Fruit fly (Drosophila melanogaster) whole organism, wandering third instar larva: Measurements from ENCODE around the gene CG31798.
A peak's percentile ranks its signal among the peaks of the same experiment; 100 is the strongest.

Experiments
- Abd-B ChIP-seq: fragments of >200 bp; optimal IDR thresholded peaks from 2 replicates; lab custom pipeline; 2017; ENCODE audit warnings: missing biosample characterization, missing genetic modification characterization
- CG32264 ChIP-seq: fragments of 200-800 bp; sonication (Bioruptor generic); optimal IDR thresholded peaks from 2 replicates; lab custom pipeline; 2016; ENCODE audit warnings: missing biosample characterization, missing genetic modification characterization
- CG9705 ChIP-seq: fragments of 200-800 bp; sonication (Bioruptor generic); optimal IDR thresholded peaks from 2 replicates; lab custom pipeline; 2018; ENCODE audit warnings: missing biosample characterization, mild to moderate bottlenecking, missing genetic modification characterization
- CrebA ChIP-seq: fragments of 200-800 bp; sonication (Bioruptor generic); optimal IDR thresholded peaks from 2 replicates; lab custom pipeline; 2016; ENCODE audit warnings: missing biosample characterization, mild to moderate bottlenecking, missing genetic modification characterization, borderline replicate concordance
- Dfd ChIP-seq: fragments of >200 bp; optimal IDR thresholded peaks from 2 replicates; lab custom pipeline; 2017; ENCODE audit warnings: missing biosample characterization, missing genetic modification characterization
- Dif ChIP-seq: fragments of 200-275, 200-300 bp; sonication (Bioruptor generic); optimal IDR thresholded peaks from 2 replicates; lab custom pipeline; 2018; ENCODE audit warnings: missing biosample characterization, missing genetic modification characterization; ENCODE audit not compliant: partially characterized antibody
- GATAd ChIP-seq: sonication (Bioruptor generic); optimal IDR thresholded peaks from 2 replicates; lab custom pipeline; 2016; ENCODE audit warnings: missing biosample characterization, missing genetic modification characterization
- HLH106 ChIP-seq: fragments of 200-800 bp; optimal IDR thresholded peaks from 3 replicates; lab custom pipeline; 2019; ENCODE audit warnings: missing biosample characterization, mild to moderate bottlenecking, missing genetic modification characterization, moderate library complexity
- Hnf4 ChIP-seq: fragments of 200-800 bp; sonication (Bioruptor generic); optimal IDR thresholded peaks from 2 replicates; lab custom pipeline; 2016; ENCODE audit warnings: missing biosample characterization, mild to moderate bottlenecking, missing genetic modification characterization
- Hr78 ChIP-seq: fragments of >200 bp; optimal IDR thresholded peaks from 2 replicates; lab custom pipeline; 2017; ENCODE audit warnings: missing biosample characterization, missing genetic modification characterization
- Hr83 ChIP-seq: fragments of 200-300 bp; sonication (Bioruptor generic); optimal IDR thresholded peaks from 2 replicates; lab custom pipeline; 2016; ENCODE audit warnings: missing biosample characterization, mild to moderate bottlenecking, missing genetic modification characterization, moderate library complexity; ENCODE audit not compliant: poor library complexity, severe bottlenecking
- Jra ChIP-seq: sonication (Bioruptor generic); optimal IDR thresholded peaks from 2 replicates; lab custom pipeline; 2016; ENCODE audit warnings: missing biosample characterization, missing genetic modification characterization
- Mio ChIP-seq: sonication (Bioruptor generic); optimal IDR thresholded peaks from 2 replicates; lab custom pipeline; 2016; ENCODE audit warnings: missing biosample characterization, missing genetic modification characterization
- Myc ChIP-seq: fragments of >200 bp; optimal IDR thresholded peaks from 2 replicates; lab custom pipeline; 2017
- N ChIP-seq: fragments of >200 bp; optimal IDR thresholded peaks from 2 replicates; lab custom pipeline; 2018; ENCODE audit warnings: missing biosample characterization, missing external identifiers, missing genetic modification characterization
- OdsH ChIP-seq: fragments of 200-800 bp; sonication (Bioruptor generic); optimal IDR thresholded peaks from 2 replicates; lab custom pipeline; 2016; ENCODE audit warnings: missing biosample characterization, mild to moderate bottlenecking, missing genetic modification characterization
- Rel ChIP-seq, 2 experiments: fragments of 200-800 bp; sonication (Bioruptor generic) in 1 of 2; optimal IDR thresholded peaks; 2 replicates in 1 of 2; 3 replicates in 1 of 2; lab custom pipeline; 2016 to 2019; ENCODE audit warnings: mild to moderate bottlenecking in 2 of 2, missing biosample characterization in 2 of 2, missing genetic modification characterization in 2 of 2, moderate library complexity in 1 of 2
- Sp1 ChIP-seq: fragments of 200-800 bp; sonication (Bioruptor generic); optimal IDR thresholded peaks from 3 replicates; lab custom pipeline; 2019; ENCODE audit warnings: missing biosample characterization, mild to moderate bottlenecking, missing genetic modification characterization, moderate library complexity
- Vsx2 ChIP-seq: fragments of 200-300, 225-300 bp; sonication (Bioruptor generic); optimal IDR thresholded peaks from 2 replicates; lab custom pipeline; 2018; ENCODE audit warnings: missing biosample characterization, missing genetic modification characterization; ENCODE audit not compliant: partially characterized antibody
- br ChIP-seq: fragments of 200-800 bp; sonication (Bioruptor generic); optimal IDR thresholded peaks from 2 replicates; lab custom pipeline; 2016; ENCODE audit warnings: missing biosample characterization, missing genetic modification characterization
- brk ChIP-seq: fragments of 200-800 bp; sonication (Bioruptor generic); optimal IDR thresholded peaks from 2 replicates; lab custom pipeline; 2016; ENCODE audit warnings: missing biosample characterization, mild to moderate bottlenecking, missing genetic modification characterization
- dl ChIP-seq, 2 experiments: fragments of 175-275, 200-275 bp in 1 of 2; fragments of 200-275 bp in 1 of 2; sonication (Bioruptor generic); optimal IDR thresholded peaks; lab custom pipeline; 2018; ENCODE audit warnings: mild to moderate bottlenecking in 2 of 2, missing biosample characterization in 2 of 2, missing genetic modification characterization in 2 of 2, moderate library complexity in 2 of 2; ENCODE audit not compliant: partially characterized antibody in 2 of 2, insufficient read depth in 1 of 2
- dmrt93B ChIP-seq: fragments of 200-800 bp; sonication (Bioruptor generic); optimal IDR thresholded peaks from 2 replicates; lab custom pipeline; 2018; ENCODE audit warnings: missing biosample characterization, mild to moderate bottlenecking, missing genetic modification characterization
- dsf ChIP-seq: sonication (Bioruptor generic); optimal IDR thresholded peaks from 2 replicates; lab custom pipeline; 2016; ENCODE audit warnings: missing biosample characterization, missing genetic modification characterization, borderline replicate concordance
- ey ChIP-seq: fragments of 200-800 bp; sonication (Bioruptor generic); optimal IDR thresholded peaks from 2 replicates; lab custom pipeline; 2016; ENCODE audit warnings: missing biosample characterization, missing genetic modification characterization
- foxo ChIP-seq, 2 experiments: fragments of 200-800 bp; sonication (Bioruptor generic); optimal IDR thresholded peaks; 2 replicates in 1 of 2; 3 replicates in 1 of 2; lab custom pipeline; 2016 to 2017; ENCODE audit warnings: missing biosample characterization in 2 of 2, missing genetic modification characterization in 2 of 2
- fru ChIP-seq: fragments of 200-800 bp; sonication (Bioruptor generic); optimal IDR thresholded peaks from 3 replicates; lab custom pipeline; 2016; ENCODE audit warnings: missing biosample characterization, mild to moderate bottlenecking, missing genetic modification characterization
- h ChIP-seq: fragments of 200-800 bp; sonication (Bioruptor generic); optimal IDR thresholded peaks from 3 replicates; lab custom pipeline; 2016; ENCODE audit warnings: missing biosample characterization, mild to moderate bottlenecking, missing genetic modification characterization
- jim ChIP-seq: fragments of 175-275, 200-325 bp; sonication (Bioruptor generic); optimal IDR thresholded peaks from 2 replicates; lab custom pipeline; 2016; ENCODE audit warnings: missing biosample characterization, mild to moderate bottlenecking, missing genetic modification characterization
- lola ChIP-seq: fragments of >200 bp; optimal IDR thresholded peaks from 2 replicates; lab custom pipeline; 2017; ENCODE audit warnings: missing biosample characterization, missing genetic modification characterization
- pan ChIP-seq: fragments of >200 bp; optimal IDR thresholded peaks from 2 replicates; lab custom pipeline; 2017
- psq ChIP-seq: fragments of 200-800 bp; sonication (Bioruptor generic); optimal IDR thresholded peaks from 3 replicates; lab custom pipeline; 2017; ENCODE audit warnings: missing biosample characterization, mild to moderate bottlenecking, missing genetic modification characterization, moderate library complexity
- rgr ChIP-seq: fragments of 200-800 bp; sonication (Bioruptor generic); optimal IDR thresholded peaks from 3 replicates; lab custom pipeline; 2016; ENCODE audit warnings: missing biosample characterization, mild to moderate bottlenecking, missing genetic modification characterization
- sage ChIP-seq: fragments of 200-800 bp; sonication (Bioruptor generic); optimal IDR thresholded peaks from 2 replicates; lab custom pipeline; 2016; ENCODE audit warnings: missing biosample characterization, mild to moderate bottlenecking, missing genetic modification characterization
- sv ChIP-seq: fragments of 200-800 bp; sonication (Bioruptor generic); optimal IDR thresholded peaks from 3 replicates; lab custom pipeline; 2016; ENCODE audit warnings: missing biosample characterization, missing genetic modification characterization
- tai ChIP-seq: sonication (Bioruptor generic); optimal IDR thresholded peaks from 2 replicates; lab custom pipeline; 2016; ENCODE audit warnings: missing biosample characterization, missing genetic modification characterization
- usp ChIP-seq: fragments of >200 bp; optimal IDR thresholded peaks from 2 replicates; lab custom pipeline; 2017; ENCODE audit warnings: missing biosample characterization, missing genetic modification characterization
- woc ChIP-seq: sonication (Bioruptor generic); optimal IDR thresholded peaks from 2 replicates; lab custom pipeline; 2016; ENCODE audit warnings: missing biosample characterization, mild to moderate bottlenecking, missing genetic modification characterization

Gene CG31798

dm6 chr2L:19415859-19416258, 21.9 kb downstream of the CG31798 start:
- TF ChIP-seq jim (GFP tag; lab: Kevin White, UChicago): no peak
- no peak for TF ChIP-seq Abd-B (GFP tag; lab: Kevin White, UChicago)
- no peak for TF ChIP-seq HLH106 (tag; lab: Kevin White, UChicago)
- no peak for TF ChIP-seq dmrt93B (GFP tag; lab: Kevin White, UChicago)
- no peak for TF ChIP-seq Dfd (GFP tag; lab: Kevin White, UChicago)
- no peak for TF ChIP-seq Jra (GFP tag; lab: Kevin White, UChicago)
- no peak for TF ChIP-seq dl (GFP tag; optimal IDR thresholded peaks at IDR 0.05; lab: Kevin White, UChicago; ENCODE audit: insufficient read depth in 1 of 2, partially characterized antibody in 2 of 2)
- no peak for TF ChIP-seq sv
- no peak for TF ChIP-seq foxo (GFP tag; optimal IDR thresholded peaks at IDR 0.05; lab: Kevin White, UChicago)
- TF ChIP-seq CrebA: no peak
- TF ChIP-seq OdsH (GFP tag; lab: Kevin White, UChicago): no peak
- no peak for TF ChIP-seq GATAd (GFP tag; lab: Kevin White, UChicago)
- no peak for TF ChIP-seq Dif (GFP tag; lab: Kevin White, UChicago)
- TF ChIP-seq Hr83: no peak
- TF ChIP-seq woc (GFP tag; lab: Kevin White, UChicago): no peak
- no peak for TF ChIP-seq Hnf4 (GFP tag; lab: Kevin White, UChicago)

dm6 chr2L:19416602-19417497, 22.9 kb downstream of the CG31798 start, which contains the start of gene Lectin-galC1:
Gene Lectin-galC1 (plus strand): TSS chr2L:19417447.
- TF ChIP-seq jim (GFP tag; lab: Kevin White, UChicago) (no peak), OdsH (GFP tag; lab: Kevin White, UChicago) (no peak), N (GFP tag; lab: Kevin White, UChicago) (peak; percentile 77), woc (GFP tag; lab: Kevin White, UChicago) (no peak), Mio (no peak), pan (no peak), Vsx2 (GFP tag; lab: Kevin White, UChicago) (peak; percentile 10), Abd-B (GFP tag; lab: Kevin White, UChicago) (no peak), fru (GFP tag; lab: Kevin White, UChicago) (peak; percentile 11), br (GFP tag; lab: Kevin White, UChicago) (no peak), ey (GFP tag; lab: Kevin White, UChicago) (peak; percentile 5), h (GFP tag; lab: Kevin White, UChicago) (peak; percentile 15), Hnf4 (GFP tag; lab: Kevin White, UChicago) (no peak), sage (GFP tag; lab: Kevin White, UChicago) (no peak), lola (no peak), Hr78 (GFP tag; lab: Kevin White, UChicago) (no peak), HLH106 (tag; lab: Kevin White, UChicago) (no peak), Hr83 (no peak), tai (GFP tag; lab: Kevin White, UChicago) (no peak), CG9705 (no peak), Dfd (GFP tag; lab: Kevin White, UChicago) (no peak), Jra (GFP tag; lab: Kevin White, UChicago) (no peak), dmrt93B (GFP tag; lab: Kevin White, UChicago) (no peak), sv (peak; percentile 84), Sp1 (no peak), Myc (lab: Kevin White, UChicago) (peak; percentile 75), psq (no peak), CG32264 (GFP tag; lab: Kevin White, UChicago) (no peak), dl (GFP tag; optimal IDR thresholded peaks at IDR 0.05; lab: Kevin White, UChicago; ENCODE audit: insufficient read depth in 1 of 2, partially characterized antibody in 2 of 2) (no peak), CrebA (no peak), Rel (GFP tag; optimal IDR thresholded peaks at IDR 0.05; lab: Kevin White, UChicago) (no peak), Rel (tag; optimal IDR thresholded peaks at IDR 0.05; lab: Kevin White, UChicago) (no peak), foxo (GFP tag; optimal IDR thresholded peaks at IDR 0.05; lab: Kevin White, UChicago) (peak in 1 of 2 experiments; percentile 25), brk (no peak), usp (GFP tag; lab: Kevin White, UChicago) (no peak), rgr (no peak), dsf (GFP tag; lab: Kevin White, UChicago) (no peak), GATAd (GFP tag; lab: Kevin White, UChicago) (no peak), Dif (GFP tag; lab: Kevin White, UChicago) (no peak)
